Fruit fly (Drosophila melanogaster) whole organism, embryonic: Measurements from ENCODE around the gene MTF-1.
A peak's percentile ranks its signal among the peaks of the same experiment; 100 is the strongest.

Experiments used
- B-H2 ChIP-seq: fragments of 200-800 bp; sonication (Bioruptor generic); optimal IDR thresholded peaks from 2 replicates; lab custom pipeline; 2018; ENCODE audit warnings: missing biosample characterization, mild to moderate bottlenecking, missing genetic modification characterization
- Blimp-1 ChIP-seq: fragments of 200-800 bp; sonication (Bioruptor generic); optimal IDR thresholded peaks from 3 replicates; lab custom pipeline; 2018; ENCODE audit warnings: missing biosample characterization, missing genetic modification characterization, mild to moderate bottlenecking, moderate library complexity, missing genetic modification reagents
- CG10654 ChIP-seq: fragments of 200-800 bp; sonication (Bioruptor generic); optimal IDR thresholded peaks from 2 replicates; lab custom pipeline; 2016; ENCODE audit warnings: missing biosample characterization, missing genetic modification characterization
- CG10979 ChIP-seq: fragments of 200-800 bp; sonication (Bioruptor generic); optimal IDR thresholded peaks from 2 replicates; lab custom pipeline; 2018; ENCODE audit warnings: missing biosample characterization, mild to moderate bottlenecking, missing genetic modification characterization, moderate library complexity
- CG11085 ChIP-seq: fragments of 200-800 bp; sonication (Bioruptor generic); IDR thresholded peaks from 2 replicates; pipeline ENCODE4 v1.3.6; 2022; ENCODE audit warnings: missing biosample characterization, missing genetic modification characterization
- CG11247 ChIP-seq: fragments of 200-800 bp; sonication (Bioruptor generic); IDR thresholded peaks from 2 replicates; pipeline ENCODE4 v1.3.6; 2022; ENCODE audit warnings: missing biosample characterization, missing genetic modification characterization
- CG13775 ChIP-seq: fragments of 200-800 bp; sonication (Bioruptor generic); optimal IDR thresholded peaks from 3 replicates; lab custom pipeline; 2017; ENCODE audit warnings: missing biosample characterization, mild to moderate bottlenecking, missing genetic modification characterization
- CG17385 ChIP-seq: fragments of 200-800 bp; sonication (Bioruptor generic); optimal IDR thresholded peaks from 3 replicates; lab custom pipeline; 2018; ENCODE audit warnings: missing biosample characterization, mild to moderate bottlenecking, missing genetic modification characterization
- CG2678 ChIP-seq: fragments of 200-800 bp; sonication (Bioruptor generic); optimal IDR thresholded peaks from 3 replicates; lab custom pipeline; 2019; ENCODE audit warnings: missing biosample characterization, mild to moderate bottlenecking, missing genetic modification characterization, moderate library complexity
- CG31388 ChIP-seq: fragments of 200-800 bp; sonication (Bioruptor generic); optimal IDR thresholded peaks from 2 replicates; lab custom pipeline; 2016; ENCODE audit warnings: missing biosample characterization, missing genetic modification characterization
- CG34422 ChIP-seq: fragments of 200-800 bp; sonication (Bioruptor generic); IDR thresholded peaks from 3 replicates; pipeline ENCODE4 v1.3.6; 2022; ENCODE audit warnings: missing biosample characterization, missing genetic modification characterization
- CG4282 ChIP-seq: fragments of 200-800 bp; sonication (Bioruptor generic); optimal IDR thresholded peaks from 2 replicates; lab custom pipeline; 2016; ENCODE audit warnings: missing biosample characterization, missing genetic modification characterization
- CG5245 ChIP-seq: fragments of 200-800 bp; sonication (Bioruptor generic); optimal IDR thresholded peaks from 3 replicates; lab custom pipeline; 2016; ENCODE audit warnings: missing biosample characterization, missing genetic modification characterization
- CG5953 ChIP-seq: fragments of 200-800 bp; sonication (Bioruptor generic); IDR thresholded peaks from 2 replicates; pipeline ENCODE4 v1.3.6; 2022; ENCODE audit warnings: missing biosample characterization, missing genetic modification characterization
- CG7357 ChIP-seq: fragments of 200-800 bp; sonication (Bioruptor generic); IDR thresholded peaks from 3 replicates; pipeline ENCODE4 v1.3.6; 2022; ENCODE audit warnings: missing biosample characterization, missing genetic modification characterization
- CG8290 ChIP-seq, 3 experiments: fragments of 200-800 bp; sonication (Bioruptor generic); optimal IDR thresholded peaks; 2 replicates each; lab custom pipeline; 2016 to 2019; ENCODE audit warnings: missing biosample characterization in 3 of 3, missing genetic modification characterization in 3 of 3, mild to moderate bottlenecking in 2 of 3, moderate library complexity in 1 of 3
- CG8944 ChIP-seq: fragments of 200-800 bp; sonication (Bioruptor generic); optimal IDR thresholded peaks from 3 replicates; lab custom pipeline; 2016; ENCODE audit warnings: missing biosample characterization, missing genetic modification characterization
- CG9215 ChIP-seq: fragments of 200-800 bp; sonication (Bioruptor generic); IDR thresholded peaks from 2 replicates; pipeline ENCODE4 v1.3.6; 2022; ENCODE audit warnings: missing biosample characterization, missing genetic modification characterization
- CG9876 ChIP-seq: fragments of 200-800 bp; sonication (Bioruptor generic); optimal IDR thresholded peaks from 2 replicates; lab custom pipeline; 2016; ENCODE audit warnings: missing biosample characterization, missing genetic modification characterization
- CHES-1-like ChIP-seq: fragments of 200-800 bp; sonication (Bioruptor generic); optimal IDR thresholded peaks from 2 replicates; lab custom pipeline; 2016; ENCODE audit warnings: missing biosample characterization, missing genetic modification characterization
- Eip74EF ChIP-seq, 2 experiments: fragments of 200-800 bp in 1 of 2; fragments of >200 bp in 1 of 2; sonication (Bioruptor generic) in 1 of 2; optimal IDR thresholded peaks; 2 replicates each; lab custom pipeline; 2017 to 2019; ENCODE audit warnings: missing biosample characterization in 2 of 2, missing genetic modification characterization in 2 of 2, mild to moderate bottlenecking in 1 of 2, moderate library complexity in 1 of 2
- Ets97D ChIP-seq: fragments of 200-800 bp; sonication (Bioruptor generic); optimal IDR thresholded peaks from 3 replicates; lab custom pipeline; 2016; ENCODE audit warnings: missing biosample characterization, missing genetic modification characterization
- GATAe ChIP-seq: fragments of 200-800 bp; sonication (Bioruptor generic); conservative IDR thresholded peaks from 2 replicates; pipeline ENCODE4 v1.3.6; 2022; ENCODE audit warnings: missing biosample characterization, missing genetic modification characterization
- H15 ChIP-seq: fragments of 200-800 bp; sonication (Bioruptor generic); IDR thresholded peaks from 3 replicates; pipeline ENCODE4 v1.3.6; 2022; ENCODE audit warnings: missing biosample characterization, missing genetic modification characterization
- HLH3B ChIP-seq: fragments of 200-800 bp; sonication (Bioruptor generic); IDR thresholded peaks from 2 replicates; pipeline ENCODE4 v1.3.6; 2022; ENCODE audit warnings: missing biosample characterization, missing genetic modification characterization
- Lim3 ChIP-seq: fragments of 200-800 bp; sonication (Bioruptor generic); IDR thresholded peaks from 2 replicates; pipeline ENCODE4 v1.3.6; 2022; ENCODE audit warnings: missing biosample characterization, missing genetic modification characterization
- Meics ChIP-seq: fragments of 200-800 bp; sonication (Bioruptor generic); optimal IDR thresholded peaks from 2 replicates; lab custom pipeline; 2017; ENCODE audit warnings: missing biosample characterization, mild to moderate bottlenecking, missing genetic modification characterization
- Nf-YB ChIP-seq: fragments of 200-800 bp; sonication (Bioruptor generic); optimal IDR thresholded peaks from 3 replicates; lab custom pipeline; 2019; ENCODE audit warnings: missing biosample characterization, mild to moderate bottlenecking, missing genetic modification characterization, moderate library complexity
- NfI ChIP-seq: fragments of 200-800 bp; sonication (Bioruptor generic); optimal IDR thresholded peaks from 3 replicates; lab custom pipeline; 2018; ENCODE audit warnings: missing biosample characterization, mild to moderate bottlenecking, missing genetic modification characterization, moderate library complexity
- Six4 ChIP-seq: fragments of 200-800 bp; sonication (Bioruptor generic); optimal IDR thresholded peaks from 2 replicates; lab custom pipeline; 2016; ENCODE audit warnings: missing biosample characterization, missing genetic modification characterization
- TFAM ChIP-seq: fragments of 200-800 bp; sonication (Bioruptor generic); optimal IDR thresholded peaks from 2 replicates; lab custom pipeline; 2017; ENCODE audit warnings: missing biosample characterization, missing genetic modification characterization, inconsistent platforms
- Usf ChIP-seq: fragments of 200-800 bp; sonication (Bioruptor generic); optimal IDR thresholded peaks from 2 replicates; lab custom pipeline; 2017; ENCODE audit warnings: missing genotype, missing biosample characterization, missing genetic modification characterization
- ase ChIP-seq: fragments of 200-800 bp; sonication (Bioruptor generic); IDR thresholded peaks from 3 replicates; pipeline ENCODE4 v1.3.6; 2022; ENCODE audit warnings: missing biosample characterization, missing genetic modification characterization
- dmrt11E ChIP-seq: fragments of 200-800 bp; sonication (Bioruptor generic); optimal IDR thresholded peaks from 3 replicates; lab custom pipeline; 2018; ENCODE audit warnings: missing biosample characterization, mild to moderate bottlenecking, missing genetic modification characterization, moderate library complexity
- dysf ChIP-seq: fragments of 200-800 bp; sonication (Bioruptor generic); IDR thresholded peaks from 3 replicates; pipeline ENCODE4 v1.3.6; 2022; ENCODE audit warnings: missing biosample characterization, missing genetic modification characterization
- esg ChIP-seq: fragments of 200-800 bp; sonication (Bioruptor generic); conservative IDR thresholded peaks from 2 replicates; pipeline ENCODE4 v1.3.6; 2022; ENCODE audit warnings: missing biosample characterization, missing genetic modification characterization
- eve ChIP-seq, 2 experiments: fragments of >200 bp; optimal IDR thresholded peaks; 2 replicates each; lab custom pipeline; 2017; ENCODE audit warnings: missing biosample characterization in 2 of 2, missing genetic modification characterization in 2 of 2
- grn ChIP-seq: fragments of 200-800 bp; sonication (Bioruptor generic); optimal IDR thresholded peaks from 3 replicates; lab custom pipeline; 2017; ENCODE audit warnings: missing biosample characterization, missing genetic modification characterization
- hkb ChIP-seq, 2 experiments: fragments of 200-800 bp in 1 of 2; fragments of >200 bp in 1 of 2; sonication (Bioruptor generic) in 1 of 2; IDR thresholded peaks in 1 of 2; optimal IDR thresholded peaks in 1 of 2; 2 replicates each; pipeline versions ENCODE4 v1.3.6 to Lab custom; 2017 to 2022; ENCODE audit warnings: missing biosample characterization in 1 of 2, missing genetic modification characterization in 1 of 2
- inv ChIP-seq: fragments of 200-800 bp; sonication (Bioruptor generic); IDR thresholded peaks from 2 replicates; pipeline ENCODE4 v1.3.6; 2022; ENCODE audit warnings: missing biosample characterization, missing genetic modification characterization; ENCODE audit not compliant: partially characterized antibody
- kni ChIP-seq: fragments of 200-800 bp; sonication (Bioruptor generic); optimal IDR thresholded peaks from 3 replicates; lab custom pipeline; 2017; ENCODE audit warnings: mild to moderate bottlenecking, missing biosample characterization, missing genetic modification reagents, missing genetic modification characterization
- lov ChIP-seq, 2 experiments: fragments of 200-800 bp in 1 of 2; fragments of >200 bp in 1 of 2; sonication (Bioruptor generic) in 1 of 2; IDR thresholded peaks in 1 of 2; optimal IDR thresholded peaks in 1 of 2; 2 replicates in 1 of 2; 3 replicates in 1 of 2; pipeline versions ENCODE4 v1.3.6 to Lab custom; 2017 to 2022; ENCODE audit warnings: missing biosample characterization in 1 of 2, missing genetic modification characterization in 1 of 2
- sd ChIP-seq: fragments of 200-800 bp; sonication (Bioruptor generic); optimal IDR thresholded peaks from 3 replicates; lab custom pipeline; 2018; ENCODE audit warnings: missing biosample characterization, mild to moderate bottlenecking, missing genetic modification characterization, moderate library complexity
- seq ChIP-seq: fragments of 200-800 bp; sonication (Bioruptor generic); IDR thresholded peaks from 2 replicates; pipeline ENCODE4 v1.3.6; 2022; ENCODE audit warnings: missing biosample characterization, missing genetic modification characterization
- sob ChIP-seq: fragments of 200-800 bp; sonication (Bioruptor generic); IDR thresholded peaks from 2 replicates; pipeline ENCODE4 v1.3.6; 2022; ENCODE audit warnings: missing biosample characterization, missing genetic modification characterization
- tin ChIP-seq: fragments of 200-800 bp; sonication (Bioruptor generic); optimal IDR thresholded peaks from 3 replicates; lab custom pipeline; 2016; ENCODE audit warnings: missing biosample characterization, missing genetic modification characterization
- trh ChIP-seq: fragments of 200-800 bp; sonication (Bioruptor generic); optimal IDR thresholded peaks from 2 replicates; lab custom pipeline; 2016; ENCODE audit warnings: missing biosample characterization, missing genetic modification characterization
- unc-4 ChIP-seq: fragments of 200-800 bp; sonication (Bioruptor generic); IDR thresholded peaks from 2 replicates; pipeline ENCODE4 v1.3.6; 2022; ENCODE audit warnings: missing biosample characterization, missing genetic modification characterization; ENCODE audit not compliant: partially characterized antibody
- vnd ChIP-seq: fragments of 200-800 bp; sonication (Bioruptor generic); IDR thresholded peaks from 3 replicates; pipeline ENCODE4 v1.3.6; 2022; ENCODE audit warnings: missing biosample characterization, missing genetic modification characterization; ENCODE audit not compliant: partially characterized antibody
- vvl ChIP-seq: fragments of 200-800 bp; sonication (Bioruptor generic); IDR thresholded peaks from 2 replicates; pipeline ENCODE4 v1.3.6; 2022; ENCODE audit warnings: missing biosample characterization, missing genetic modification characterization

MTF-1 gene

dm6 chr3L:9435315-9435714 is 5.2 kb downstream of the MTF-1 start, which contains the start of gene CG42526 (continued):
- no peak for TF ChIP-seq Nf-YB (GFP tag; lab: Kevin White, UChicago)
- TF ChIP-seq hkb (optimal IDR thresholded peaks at IDR 0.05; lab: Kevin White, UChicago), result no peak
- TF ChIP-seq hkb (GFP tag; IDR thresholded peaks at IDR 0.05; lab: Robert Waterston, UW), result peak; percentile 28; the same call in 1 of the 2 replicates
- no peak for TF ChIP-seq CG10979 (tag; lab: Kevin White, UChicago)
- TF ChIP-seq sob (GFP tag; lab: Robert Waterston, UW), result peak; percentile 59
- no peak for TF ChIP-seq Six4 (GFP tag; lab: Kevin White, UChicago)
- TF ChIP-seq tin, result peak; percentile 7
- TF ChIP-seq grn (GFP tag; lab: Kevin White, UChicago), result no peak
- TF ChIP-seq CG17385 (GFP tag; lab: Kevin White, UChicago), result peak; percentile 49
- no peak for TF ChIP-seq CG11085 (GFP tag; lab: Robert Waterston, UW)
- TF ChIP-seq CG5245 (GFP tag; lab: Kevin White, UChicago), result no peak
- no peak for TF ChIP-seq CG4282
- no peak for TF ChIP-seq Eip74EF (GFP tag; optimal IDR thresholded peaks at IDR 0.05; lab: Kevin White, UChicago)
- TF ChIP-seq Lim3 (GFP tag; lab: Robert Waterston, UW), result no peak
- no peak for TF ChIP-seq eve (GFP tag; optimal IDR thresholded peaks at IDR 0.05; lab: Kevin White, UChicago)
- no peak for TF ChIP-seq CHES-1-like
- TF ChIP-seq B-H2 (GFP tag; lab: Kevin White, UChicago), result peak; percentile 19
- no peak for TF ChIP-seq CG5953 (GFP tag; lab: Robert Waterston, UW)
- TF ChIP-seq CG13775, result peak; percentile 1
- TF ChIP-seq Blimp-1 (GFP tag; lab: Kevin White, UChicago), result no peak
- TF ChIP-seq Ets97D (GFP tag; lab: Kevin White, UChicago), result peak; percentile 34
- 0 out of 2 replicates have a peak, but pooled peaks have one; percentile 12 for TF ChIP-seq seq (GFP tag; lab: Robert Waterston, UW)
- no peak for TF ChIP-seq CG31388 (GFP tag; lab: Kevin White, UChicago)
- peak; percentile 51 for TF ChIP-seq vvl (GFP tag; lab: Robert Waterston, UW)
- no peak for TF ChIP-seq dysf
- TF ChIP-seq lov (optimal IDR thresholded peaks at IDR 0.05; lab: Kevin White, UChicago), result no peak
- TF ChIP-seq lov (GFP tag; IDR thresholded peaks at IDR 0.05; lab: Robert Waterston, UW), result no peak
- peak; percentile 34; the same call in 1 of the 2 replicates for TF ChIP-seq esg (GFP tag; lab: Robert Waterston, UW)
- TF ChIP-seq CG10654 (GFP tag; lab: Kevin White, UChicago), result no peak
- no peak for TF ChIP-seq TFAM (GFP tag; lab: Kevin White, UChicago)
- no peak; the same call in 2 of the 3 replicates for TF ChIP-seq CG34422 (GFP tag; lab: Robert Waterston, UW)
- TF ChIP-seq CG8944 (GFP tag; lab: Kevin White, UChicago), result peak; percentile 30
- peak; percentile 31 for TF ChIP-seq NfI (GFP tag; lab: Kevin White, UChicago)
- TF ChIP-seq kni (GFP tag; lab: Kevin White, UChicago), result no peak
- TF ChIP-seq CG9876, result no peak
- TF ChIP-seq H15 (GFP tag; lab: Robert Waterston, UW), result no peak
- peak; percentile 36 for TF ChIP-seq sd (tag; lab: Kevin White, UChicago)
- TF ChIP-seq CG11247 (GFP tag; lab: Robert Waterston, UW), result peak; percentile 44; the same call in 1 of the 2 replicates
- TF ChIP-seq CG7357 (GFP tag; lab: Robert Waterston, UW), result no peak
- TF ChIP-seq CG9215 (GFP tag; lab: Robert Waterston, UW), result no peak
- TF ChIP-seq CG8290 (GFP tag; optimal IDR thresholded peaks at IDR 0.05; lab: Kevin White, UChicago), result peak; percentile 29
- peak in 1 of 2 experiments; percentile 78 for TF ChIP-seq CG8290 (tag; optimal IDR thresholded peaks at IDR 0.05; lab: Kevin White, UChicago)
- TF ChIP-seq Usf (GFP tag; lab: Kevin White, UChicago), result no peak
- TF ChIP-seq Meics (GFP tag; lab: Kevin White, UChicago), result no peak
- TF ChIP-seq dmrt11E (tag; lab: Kevin White, UChicago), result no peak
- TF ChIP-seq GATAe (GFP tag; lab: Robert Waterston, UW), result no peak; the same call in 1 of the 2 replicates
- no peak for TF ChIP-seq HLH3B (GFP tag; lab: Robert Waterston, UW)
- TF ChIP-seq CG2678 (tag; lab: Kevin White, UChicago), result no peak
- TF ChIP-seq unc-4 (GFP tag; lab: Robert Waterston, UW), result peak; percentile 74
- peak; percentile 45; the same call in 1 of the 2 replicates for TF ChIP-seq inv
- no peak for TF ChIP-seq trh (GFP tag; lab: Kevin White, UChicago)
- no peak for TF ChIP-seq vnd (GFP tag; lab: Robert Waterston, UW)
- no peak for TF ChIP-seq ase (GFP tag; lab: Robert Waterston, UW)
